Fruit fly (Drosophila melanogaster) S2 (cell line): Measurements from ENCODE around the gene CG3764.
A peak's percentile ranks its signal among the peaks of the same experiment; 100 is the strongest.

Experiments used
- CG8478 ChIP-seq: fragments of >200 bp; optimal IDR thresholded peaks from 2 replicates; lab custom pipeline; 2018
- CTCF ChIP-seq, 2 experiments: fragments of >200 bp; optimal IDR thresholded peaks; 2 replicates each; lab custom pipeline; 2018

CG3764 gene

dm6 chr3L:17012017-17012719 is at the start of gene CG3764:
CG3764 (minus strand) TSS chr3L:17012565.
- TF ChIP-seq CTCF (optimal IDR thresholded peaks at IDR 0.05; lab: Kevin White, UChicago) (peak in 1 of 2 experiments; percentile 27), CG8478 (lab: Kevin White, UChicago) (no peak)

DNA sequence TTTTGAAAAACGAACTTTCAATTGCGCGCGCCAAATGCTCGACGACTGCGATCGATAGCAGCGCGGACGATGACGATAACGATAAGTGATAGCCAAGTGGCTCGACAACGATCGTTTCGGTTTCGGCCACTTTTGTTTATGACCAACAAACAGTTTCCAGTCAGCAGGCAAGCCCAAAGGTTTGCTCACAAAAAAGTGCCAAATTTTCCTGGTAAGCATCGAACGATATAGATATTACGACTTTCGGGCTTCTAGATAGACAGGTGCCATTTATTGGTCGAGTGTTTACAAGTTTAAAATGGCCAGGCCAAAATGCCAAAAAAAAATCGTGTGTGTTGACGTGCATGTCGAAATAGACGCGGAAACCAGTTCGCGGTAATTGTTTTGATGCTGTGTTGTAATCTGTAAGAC is 43.1 kb upstream of the CG3764 start, which contains the start of gene CG7724:
CG7724 (plus strand) TSS at position 147 of the 411 bp plus-strand sequence.
- TF ChIP-seq CTCF (optimal IDR thresholded peaks at IDR 0.05; lab: Kevin White, UChicago) (no peak), CG8478 (lab: Kevin White, UChicago) (no peak)

DNA sequence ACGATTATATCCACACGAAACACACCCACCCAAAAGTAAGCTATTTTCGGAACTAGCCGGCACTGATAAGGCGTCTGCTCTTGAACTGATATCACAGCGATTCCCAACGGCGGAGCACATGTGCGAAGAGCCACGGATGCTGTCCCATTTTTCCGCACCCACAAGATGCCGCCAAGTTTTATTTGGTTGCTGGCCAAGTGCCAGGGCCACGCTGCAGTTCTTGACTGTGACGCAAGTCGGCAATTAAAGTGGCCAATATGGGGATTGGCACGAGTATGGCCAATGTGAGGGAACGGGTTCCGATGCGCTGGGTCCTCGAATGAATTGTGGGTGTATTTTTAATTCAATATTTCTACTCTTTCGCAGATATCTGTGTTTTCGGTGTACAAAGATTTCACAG is 41.6 kb upstream of the CG3764 start:
- TF ChIP-seq CTCF (optimal IDR thresholded peaks at IDR 0.05; lab: Kevin White, UChicago) (no peak), CG8478 (lab: Kevin White, UChicago) (no peak)

DNA sequence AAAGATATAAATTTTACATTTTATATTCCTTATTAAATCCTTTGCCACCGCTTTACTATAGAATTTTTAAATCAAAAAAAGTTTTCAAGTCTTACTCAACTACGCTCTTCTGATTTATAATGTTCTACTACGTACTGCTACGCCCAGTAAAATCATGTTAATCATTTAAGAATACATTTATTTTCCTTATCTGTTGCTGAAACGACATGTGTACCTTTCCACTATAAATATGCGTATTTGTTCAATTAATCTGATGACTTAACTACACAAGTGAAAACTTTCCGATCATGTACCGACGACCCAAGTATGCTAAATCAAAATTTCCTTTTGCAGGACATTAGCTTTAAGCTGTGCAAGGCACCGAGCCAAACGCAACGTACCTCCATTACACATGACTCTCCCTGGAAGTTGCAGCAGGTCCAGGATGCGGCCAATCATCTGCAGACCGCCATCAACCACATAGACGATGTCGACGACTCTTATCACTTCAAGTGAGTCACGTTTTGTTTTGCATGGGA is 40.1 kb upstream of the CG3764 start:
- no peak for TF ChIP-seq CTCF (optimal IDR thresholded peaks at IDR 0.05; lab: Kevin White, UChicago)
- TF ChIP-seq CG8478 (lab: Kevin White, UChicago): no peak

DNA sequence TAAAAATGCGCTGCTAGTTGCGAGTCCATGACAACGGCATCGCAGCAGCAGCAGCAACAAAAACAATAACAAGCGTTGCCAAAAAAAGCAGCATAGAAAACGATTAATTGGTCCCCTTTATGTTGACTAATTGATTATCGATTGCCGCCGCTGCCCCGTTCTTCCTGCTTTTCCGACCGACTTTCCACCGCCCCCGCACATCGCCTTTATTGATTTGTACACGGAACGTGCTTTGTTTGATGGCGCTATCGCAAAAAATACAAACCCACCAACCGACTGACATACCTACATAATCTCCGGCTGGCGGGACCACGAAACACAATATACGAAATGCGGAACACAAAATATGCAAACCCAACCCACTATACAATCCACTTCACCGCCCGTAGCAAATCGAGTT is 39.1 kb upstream of the CG3764 start:
- TF ChIP-seq CTCF (optimal IDR thresholded peaks at IDR 0.05; lab: Kevin White, UChicago): no peak
- no peak for TF ChIP-seq CG8478 (lab: Kevin White, UChicago)

- no peak for TF ChIP-seq CTCF (optimal IDR thresholded peaks at IDR 0.05; lab: Kevin White, UChicago)
- no peak for TF ChIP-seq CG8478 (lab: Kevin White, UChicago)
Measured at dm6 chr3L:17050661-17051452, 38.5 kb upstream of the CG3764 start.

DNA sequence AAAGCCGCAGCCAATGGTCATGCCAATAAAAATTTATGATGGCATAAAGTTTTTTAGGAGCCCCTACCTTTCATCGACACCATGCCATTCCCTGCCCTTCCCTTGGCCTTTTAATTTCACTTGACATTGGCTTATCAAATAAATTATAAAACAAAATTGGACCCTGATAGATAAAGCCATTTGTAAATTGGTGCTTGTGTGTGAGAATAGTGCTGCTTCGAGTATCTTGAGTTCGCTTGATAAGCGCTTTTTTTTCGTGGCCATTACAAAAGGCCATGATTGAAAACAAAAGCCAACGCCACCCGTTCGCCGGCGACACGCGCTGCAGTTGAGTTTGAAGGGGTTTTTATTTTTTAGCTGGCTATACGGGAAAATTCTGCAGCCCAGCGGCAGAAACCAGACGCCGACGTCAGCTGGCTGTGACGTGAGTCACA is 37.6 kb upstream of the CG3764 start:
- TF ChIP-seq CG8478 (lab: Kevin White, UChicago) (no peak), CTCF (optimal IDR thresholded peaks at IDR 0.05; lab: Kevin White, UChicago) (no peak)

- no peak for TF ChIP-seq CG8478 (lab: Kevin White, UChicago)
- no peak for TF ChIP-seq CTCF (optimal IDR thresholded peaks at IDR 0.05; lab: Kevin White, UChicago)
Measured at dm6 chr3L:17049314-17049713, 36.9 kb upstream of the CG3764 start, which contains the start of gene rogdi. rogdi (plus strand) TSS chr3L:17049512.

dm6 chr3L:17047811-17048239 is 35.5 kb upstream of the CG3764 start:
- TF ChIP-seq CTCF (optimal IDR thresholded peaks at IDR 0.05; lab: Kevin White, UChicago): no peak
- TF ChIP-seq CG8478 (lab: Kevin White, UChicago): no peak

DNA sequence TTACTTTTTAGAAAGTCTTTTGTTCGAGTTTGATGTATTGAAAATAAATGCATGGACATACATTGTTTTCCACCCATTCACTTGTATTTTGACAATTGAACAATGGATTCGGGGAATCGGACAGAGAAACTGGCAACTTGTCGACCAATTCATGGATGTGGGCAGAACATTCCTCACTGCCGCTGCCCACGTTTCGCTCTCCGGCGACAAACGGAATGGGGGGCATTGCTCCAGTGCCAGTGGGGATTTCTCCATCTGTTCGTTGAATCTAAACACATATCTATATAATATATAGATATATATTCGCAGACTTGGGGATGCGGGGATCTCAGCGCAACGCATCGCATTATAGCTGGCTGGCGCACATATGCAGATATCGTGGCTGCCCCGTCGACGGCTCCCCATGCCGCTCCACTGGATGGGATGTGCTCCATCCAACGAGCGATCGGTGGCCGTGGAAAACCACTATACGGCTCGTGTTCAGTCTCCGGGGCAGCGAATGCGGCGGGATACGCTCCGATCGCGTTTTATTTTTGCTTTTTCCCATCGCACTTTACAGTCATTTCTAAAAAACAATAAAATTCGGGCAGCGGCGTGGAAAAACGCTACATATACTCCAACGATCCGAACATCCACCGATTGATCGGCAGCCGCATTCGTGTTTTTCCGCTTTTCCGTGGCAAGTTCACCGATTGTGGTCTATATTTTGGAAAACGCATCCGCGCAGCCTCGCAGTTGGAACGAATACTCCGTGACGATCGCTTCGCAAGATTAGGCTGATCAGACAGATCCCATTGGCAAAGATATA is 33.3 kb upstream of the CG3764 start, which contains the start of gene TpnC73F:
TpnC73F (plus strand) TSS at position 633 of the 808 bp plus-strand sequence.
- no peak for TF ChIP-seq CG8478 (lab: Kevin White, UChicago)
- TF ChIP-seq CTCF (optimal IDR thresholded peaks at IDR 0.05; lab: Kevin White, UChicago): no peak

DNA sequence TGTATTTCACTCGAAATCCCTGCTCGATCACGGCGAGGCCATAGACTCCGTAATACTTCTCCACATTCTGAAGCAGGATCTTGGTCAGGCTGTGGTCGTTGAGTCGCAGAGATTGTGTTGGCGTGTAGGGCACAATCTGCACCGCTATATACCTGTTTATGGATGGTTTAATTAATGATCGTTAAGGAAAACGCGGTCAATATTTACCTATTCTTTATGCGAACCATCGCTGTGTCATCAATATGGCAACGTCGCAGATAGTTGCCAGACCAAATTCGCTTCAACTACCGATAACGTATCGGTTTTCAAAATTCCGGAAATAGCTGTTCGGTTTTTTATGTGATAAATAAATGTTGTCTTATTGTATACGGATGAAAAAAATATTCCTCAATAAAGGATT is 32.4 kb upstream of the CG3764 start, which contains the start of gene Pop5:
Pop5 (minus strand) TSS at position 240 of the 400 bp plus-strand sequence.
- TF ChIP-seq CTCF (optimal IDR thresholded peaks at IDR 0.05; lab: Kevin White, UChicago) (no peak), CG8478 (lab: Kevin White, UChicago) (no peak)

- TF ChIP-seq CG8478 (lab: Kevin White, UChicago) (no peak), CTCF (optimal IDR thresholded peaks at IDR 0.05; lab: Kevin White, UChicago) (peak; percentile 1 to 14)
Measured at dm6 chr3L:17042297-17042921, 30.0 kb upstream of the CG3764 start, which contains the start of the genes scaf6 and Papst2. scaf6 (minus strand) TSS chr3L:17042574. Papst2 (plus strand) TSS chr3L:17042797.

- TF ChIP-seq CTCF (optimal IDR thresholded peaks at IDR 0.05; lab: Kevin White, UChicago) (no peak), CG8478 (lab: Kevin White, UChicago) (no peak)
Measured at dm6 chr3L:17035492-17035891, 23.1 kb upstream of the CG3764 start, which contains the start of gene beg. beg (plus strand) TSS chr3L:17035668.
